Worm (Caenorhabditis elegans) whole organism, L1 larva: ENCODE data around the gene F47B8.4.

ENCODE experiments used
- C04F5.9 ChIP-seq: sonication (generic microtip); optimal IDR thresholded peaks from 2 replicates; lab custom pipeline; 2016; ENCODE audit warnings: missing genetic modification characterization, missing compliant biosample characterization
- C16A3.4 ChIP-seq: fragments of 150-350 bp; optimal IDR thresholded peaks from 2 replicates; lab custom pipeline; 2014; ENCODE audit warnings: missing biosample characterization, missing genetic modification characterization
- C34B4.2 ChIP-seq: sonication (generic microtip); optimal IDR thresholded peaks from 2 replicates; lab custom pipeline; 2017; ENCODE audit warnings: mild to moderate bottlenecking, missing genetic modification characterization, missing compliant biosample characterization
- F16B12.6 ChIP-seq: fragments of 150-350 bp; optimal IDR thresholded peaks from 2 replicates; lab custom pipeline; 2014; ENCODE audit warnings: missing biosample characterization, missing genetic modification characterization
- aly-2 ChIP-seq: fragments of 150-350 bp; optimal IDR thresholded peaks from 2 replicates; lab custom pipeline; 2014; ENCODE audit warnings: missing biosample characterization, missing genetic modification characterization
- ama-1 ChIP-seq: fragments of 150-350 bp; optimal IDR thresholded peaks from 2 replicates; lab custom pipeline; 2014
- blmp-1 ChIP-seq: fragments of 150-350 bp; optimal IDR thresholded peaks from 2 replicates; lab custom pipeline; 2014; ENCODE audit warnings: missing biosample characterization, missing genetic modification characterization
- ceh-82 ChIP-seq, 3 experiments: fragments of 150-350 bp in 1 of 3; sonication (generic microtip) in 2 of 3; optimal IDR thresholded peaks; 2 replicates each; lab custom pipeline; 2014 to 2017; ENCODE audit warnings: missing biosample characterization in 3 of 3, missing genetic modification characterization in 3 of 3
- ceh-90 ChIP-seq: sonication (generic microtip); optimal IDR thresholded peaks from 2 replicates; lab custom pipeline; 2016; ENCODE audit warnings: missing genetic modification characterization, missing compliant biosample characterization
- ces-1 ChIP-seq: fragments of 150-350 bp; optimal IDR thresholded peaks from 2 replicates; lab custom pipeline; 2014; ENCODE audit warnings: missing biosample characterization, missing genetic modification reagents, missing genetic modification characterization
- dpl-1 ChIP-seq, 3 experiments: fragments of 150-350 bp in 2 of 3; sonication (generic microtip) in 1 of 3; optimal IDR thresholded peaks; 2 replicates each; lab custom pipeline; 2014 to 2017; ENCODE audit warnings: missing biosample characterization in 3 of 3, missing genetic modification characterization in 3 of 3, missing genetic modification reagents in 3 of 3
- efl-1 ChIP-seq, 4 experiments: fragments of 150-350 bp; optimal IDR thresholded peaks in 3 of 4; peaks in 1 of 4; 1 replicate in 1 of 4; 2 replicates in 3 of 4; lab custom pipeline; 2014; ENCODE audit warnings: missing biosample characterization in 2 of 4, missing genetic modification characterization in 2 of 4, missing genetic modification reagents in 2 of 4
- egl-27 ChIP-seq, 2 experiments: fragments of 150-350 bp in 1 of 2; sonication (generic microtip); optimal IDR thresholded peaks; 3 replicates each; lab custom pipeline; 2017 to 2018; ENCODE audit warnings: missing biosample characterization in 2 of 2, missing genetic modification characterization in 2 of 2, missing genetic modification reagents in 2 of 2
- elt-2 ChIP-seq: sonication (generic microtip); optimal IDR thresholded peaks from 2 replicates; lab custom pipeline; 2016; ENCODE audit warnings: missing genetic modification characterization, mild to moderate bottlenecking, inconsistent platforms, missing compliant biosample characterization, missing genetic modification reagents
- ets-5 ChIP-seq: fragments of 200-800 bp; sonication (Bioruptor generic); IDR thresholded peaks from 2 replicates; pipeline ENCODE4 v1.3.6; 2022; ENCODE audit warnings: missing genetic modification characterization, missing compliant biosample characterization
- fkh-10 ChIP-seq: sonication (generic microtip); optimal IDR thresholded peaks from 2 replicates; lab custom pipeline; 2017; ENCODE audit warnings: missing biosample characterization, missing genetic modification reagents, missing genetic modification characterization
- fkh-4 ChIP-seq: sonication (generic microtip); optimal IDR thresholded peaks from 2 replicates; lab custom pipeline; 2016; ENCODE audit warnings: missing compliant biosample characterization, missing genetic modification characterization, borderline replicate concordance
- fos-1 ChIP-seq: fragments of 150-350 bp; optimal IDR thresholded peaks from 2 replicates; lab custom pipeline; 2014; ENCODE audit warnings: missing biosample characterization, missing genetic modification characterization
- grh-1 ChIP-seq: fragments of 200-800 bp; sonication (Bioruptor generic); IDR thresholded peaks from 2 replicates; pipeline ENCODE4 v1.3.6; 2022; ENCODE audit warnings: missing genetic modification reagents, missing genetic modification characterization, missing compliant biosample characterization
- hlh-17 ChIP-seq: fragments of 200-800 bp; sonication (Bioruptor generic); optimal IDR thresholded peaks from 2 replicates; lab custom pipeline; 2018; ENCODE audit warnings: missing genetic modification characterization, mild to moderate bottlenecking, missing compliant biosample characterization, moderate library complexity, borderline replicate concordance
- irx-1 ChIP-seq: sonication (generic microtip); optimal IDR thresholded peaks from 2 replicates; lab custom pipeline; 2016; ENCODE audit warnings: missing genetic modification characterization, missing compliant biosample characterization
- isw-1 ChIP-seq: fragments of 200-800 bp; sonication (Bioruptor generic); IDR thresholded peaks from 2 replicates; pipeline ENCODE4 v1.3.6; 2022; ENCODE audit warnings: missing genetic modification characterization, missing compliant biosample characterization
- lin-14 ChIP-seq: fragments of 200-800 bp; sonication (Bioruptor generic); optimal IDR thresholded peaks from 2 replicates; lab custom pipeline; 2018; ENCODE audit warnings: mild to moderate bottlenecking, missing genetic modification characterization, moderate library complexity, missing compliant biosample characterization
- lin-35 ChIP-seq, 2 experiments: fragments of 150-350 bp; optimal IDR thresholded peaks; 2 replicates each; lab custom pipeline; 2014; ENCODE audit warnings: missing biosample characterization in 2 of 2, missing genetic modification characterization in 2 of 2, missing genetic modification reagents in 2 of 2
- lsy-2 ChIP-seq, 2 experiments: fragments of 150-350 bp; optimal IDR thresholded peaks; 2 replicates each; lab custom pipeline; 2014; ENCODE audit warnings: missing biosample characterization in 2 of 2, missing genetic modification characterization in 2 of 2
- nhr-11 ChIP-seq: fragments of 150-350 bp; optimal IDR thresholded peaks from 2 replicates; lab custom pipeline; 2014; ENCODE audit warnings: missing biosample characterization, missing genetic modification characterization
- nhr-19 ChIP-seq: fragments of 200-800 bp; sonication (Bioruptor generic); conservative IDR thresholded peaks from 2 replicates; pipeline ENCODE4 v1.3.6; 2022; ENCODE audit warnings: missing genetic modification characterization, missing compliant biosample characterization
- nhr-20 ChIP-seq: sonication (generic microtip); optimal IDR thresholded peaks from 2 replicates; lab custom pipeline; 2016; ENCODE audit warnings: mild to moderate bottlenecking, missing genetic modification characterization, missing compliant biosample characterization
- nhr-237 ChIP-seq: fragments of 150-350 bp; optimal IDR thresholded peaks from 2 replicates; lab custom pipeline; 2014; ENCODE audit warnings: missing biosample characterization, missing genetic modification characterization
- nhr-47 ChIP-seq: sonication (generic microtip); optimal IDR thresholded peaks from 2 replicates; lab custom pipeline; 2016; ENCODE audit warnings: mild to moderate bottlenecking, missing genetic modification characterization, moderate library complexity, missing compliant biosample characterization
- nhr-71 ChIP-seq: sonication (generic microtip); optimal IDR thresholded peaks from 2 replicates; lab custom pipeline; 2016; ENCODE audit warnings: mild to moderate bottlenecking, missing genetic modification characterization, moderate library complexity, missing compliant biosample characterization
- nhr-76 ChIP-seq: sonication (generic microtip); optimal IDR thresholded peaks from 2 replicates; lab custom pipeline; 2017; ENCODE audit warnings: missing biosample characterization, missing genetic modification characterization
- nhr-84 ChIP-seq: sonication (generic microtip); optimal IDR thresholded peaks from 2 replicates; lab custom pipeline; 2017; ENCODE audit warnings: missing biosample characterization, missing genetic modification characterization
- nhr-85 ChIP-seq: sonication (generic microtip); peaks from one replicate; lab custom pipeline; 2016; ENCODE audit warnings: missing genetic modification characterization, inconsistent platforms, missing compliant biosample characterization
- nhr-90 ChIP-seq: sonication (generic microtip); optimal IDR thresholded peaks from 2 replicates; lab custom pipeline; 2016; ENCODE audit warnings: mild to moderate bottlenecking, missing genetic modification characterization, missing compliant biosample characterization; ENCODE audit not compliant: poor library complexity
- pqm-1 ChIP-seq: sonication (generic microtip); optimal IDR thresholded peaks from 3 replicates; lab custom pipeline; 2017; ENCODE audit warnings: missing biosample characterization, missing genetic modification characterization
- rnt-1 ChIP-seq: sonication (generic microtip); optimal IDR thresholded peaks from 2 replicates; lab custom pipeline; 2016; ENCODE audit warnings: mild to moderate bottlenecking, missing genetic modification characterization, moderate library complexity, missing compliant biosample characterization
- snpc-4 ChIP-seq: fragments of 150-350 bp; optimal IDR thresholded peaks from 2 replicates; lab custom pipeline; 2014; ENCODE audit warnings: missing biosample characterization, missing genetic modification characterization
- snu-23 ChIP-seq: sonication (generic microtip); optimal IDR thresholded peaks from 2 replicates; lab custom pipeline; 2016; ENCODE audit warnings: missing genetic modification characterization, missing compliant biosample characterization
- sox-4 ChIP-seq: sonication (generic microtip); optimal IDR thresholded peaks from 2 replicates; lab custom pipeline; 2016; ENCODE audit warnings: missing genetic modification characterization, missing compliant biosample characterization
- sup-37 ChIP-seq: fragments of 200-800 bp; sonication (Bioruptor generic); optimal IDR thresholded peaks from 2 replicates; lab custom pipeline; 2018; ENCODE audit warnings: mild to moderate bottlenecking, missing genetic modification characterization, missing compliant biosample characterization
- swsn-7 ChIP-seq: sonication (generic microtip); optimal IDR thresholded peaks from 2 replicates; lab custom pipeline; 2016; ENCODE audit warnings: missing genetic modification characterization, missing compliant biosample characterization
- tlp-1 ChIP-seq: fragments of 150-350 bp; optimal IDR thresholded peaks from 2 replicates; lab custom pipeline; 2014; ENCODE audit warnings: missing biosample characterization, missing genetic modification characterization
- unc-30 ChIP-seq: sonication (generic microtip); optimal IDR thresholded peaks from 2 replicates; lab custom pipeline; 2017; ENCODE audit warnings: missing biosample characterization, missing genetic modification characterization
- unc-62 ChIP-seq: fragments of 150-350 bp; optimal IDR thresholded peaks from 2 replicates; lab custom pipeline; 2014; ENCODE audit warnings: missing biosample characterization, missing genetic modification reagents, missing genetic modification characterization
- xbp-1 ChIP-seq: sonication (generic microtip); optimal IDR thresholded peaks from 2 replicates; lab custom pipeline; 2016; ENCODE audit warnings: missing genetic modification characterization, missing compliant biosample characterization
- zag-1 ChIP-seq: fragments of 150-350 bp; optimal IDR thresholded peaks from 2 replicates; lab custom pipeline; 2014; ENCODE audit warnings: missing biosample characterization, missing genetic modification characterization
- ztf-4 ChIP-seq: fragments of 150-350 bp; optimal IDR thresholded peaks from 2 replicates; lab custom pipeline; 2014; ENCODE audit warnings: missing biosample characterization, missing genetic modification characterization

Gene F47B8.4

ce11 chrV:14361973-14362372 is 37.5 kb upstream of the F47B8.4 start:
- no peak for TF ChIP-seq blmp-1 (tag; lab: Kevin White, UChicago)
- TF ChIP-seq xbp-1 (tag; lab: Kevin White, UChicago), result no peak
- TF ChIP-seq nhr-84, result no peak
- TF ChIP-seq pqm-1, result no peak
- TF ChIP-seq nhr-237 (tag; lab: Kevin White, UChicago), result no peak
- no peak for TF ChIP-seq tlp-1
- TF ChIP-seq fkh-4 (tag; lab: Kevin White, UChicago), result no peak
- no peak for TF ChIP-seq F16B12.6
- TF ChIP-seq lsy-2 (tag; optimal IDR thresholded peaks at IDR 0.05; lab: Kevin White, UChicago), result no peak

ce11 chrV:14358577-14358976 is 34.1 kb upstream of the F47B8.4 start, which contains the start of gene Y49A3A.4:
Gene Y49A3A.4, minus strand, starts transcription at chrV:14358890.
- TF ChIP-seq grh-1 (GFP tag; lab: Robert Waterston, UW) (0 out of 2 replicates have a peak, but pooled peaks have one; percentile 9), dpl-1 (GFP tag; optimal IDR thresholded peaks at IDR 0.05; lab: Kevin White, UChicago) (no peak), nhr-19 (peak; percentile 32; the same call in 1 of the 2 replicates), nhr-85 (tag; lab: Kevin White, UChicago) (peak; percentile 13), unc-30 (no peak), snpc-4 (tag; lab: Kevin White, UChicago) (peak; percentile 86), nhr-71 (tag; lab: Kevin White, UChicago) (peak; percentile 13), nhr-90 (tag; lab: Kevin White, UChicago) (peak; percentile 34), ets-5 (GFP tag; lab: Robert Waterston, UW) (no peak), rnt-1 (peak; percentile 29)

ce11 chrV:14355738-14356368 is 31.4 kb upstream of the F47B8.4 start, which contains the start of gene cyn-1:
Gene cyn-1, plus strand, starts transcription at chrV:14356076.
- TF ChIP-seq aly-2 (tag; lab: Kevin White, UChicago), result peak; percentile 91
- no peak for TF ChIP-seq unc-62 (GFP tag; lab: Kevin White, UChicago)
- TF ChIP-seq C04F5.9 (tag; lab: Kevin White, UChicago), result peak; percentile 63
- peak; percentile 27 for TF ChIP-seq fkh-4 (tag; lab: Kevin White, UChicago)
- no peak for TF ChIP-seq unc-30
- TF ChIP-seq egl-27 (tag; optimal IDR thresholded peaks at IDR 0.05; lab: Kevin White, UChicago), result no peak
- TF ChIP-seq nhr-76, result no peak
- peak; percentile 71 for TF ChIP-seq fos-1
- TF ChIP-seq ces-1 (GFP tag; lab: Kevin White, UChicago), result no peak
- TF ChIP-seq ceh-90 (tag; lab: Kevin White, UChicago), result peak; percentile 29
- TF ChIP-seq C34B4.2 (tag; lab: Kevin White, UChicago), result no peak
- TF ChIP-seq swsn-7 (tag; lab: Kevin White, UChicago), result peak; percentile 91
- peak; percentile 78 for TF ChIP-seq irx-1 (tag; lab: Kevin White, UChicago)
- TF ChIP-seq hlh-17 (GFP tag; lab: Kevin White, UChicago), result no peak
- no peak for TF ChIP-seq pqm-1
- peak; percentile 93 for TF ChIP-seq nhr-47 (tag; lab: Kevin White, UChicago)
- TF ChIP-seq sup-37 (GFP tag; lab: Kevin White, UChicago), result peak; percentile 9
- TF ChIP-seq sox-4 (tag; lab: Kevin White, UChicago), result peak; percentile 67
- TF ChIP-seq nhr-84, result no peak
- peak; percentile 90 to 98 for TF ChIP-seq efl-1 (optimal IDR thresholded peaks at IDR 0.05; lab: Kevin White, UChicago)
- peak; percentile 96 to 100 for TF ChIP-seq efl-1 (GFP tag; optimal IDR thresholded peaks at IDR 0.05 in 1 of 2; lab: Kevin White, UChicago)
- TF ChIP-seq C16A3.4 (tag; lab: Kevin White, UChicago), result peak; percentile 88
- TF ChIP-seq fkh-10, result peak; percentile 67
- TF ChIP-seq ama-1 (lab: Kevin White, UChicago), result peak; percentile 66
- TF ChIP-seq ztf-4, result peak; percentile 66
- peak; percentile 45 for TF ChIP-seq elt-2 (tag; lab: Kevin White, UChicago)
- TF ChIP-seq isw-1 (GFP tag; lab: Robert Waterston, UW), result peak; percentile 77
- TF ChIP-seq ceh-82 (tag; optimal IDR thresholded peaks at IDR 0.05; lab: Kevin White, UChicago), result peak; percentile 84 to 85 (median 85)
- TF ChIP-seq lin-14 (GFP tag; lab: Kevin White, UChicago), result peak; percentile 82
- peak; percentile 98 for TF ChIP-seq lin-35 (GFP tag; optimal IDR thresholded peaks at IDR 0.05; lab: Kevin White, UChicago)
- TF ChIP-seq blmp-1 (tag; lab: Kevin White, UChicago), result peak; percentile 75
- TF ChIP-seq nhr-20 (tag; lab: Kevin White, UChicago), result peak; percentile 89
- TF ChIP-seq snu-23 (GFP tag; lab: Kevin White, UChicago), result peak; percentile 91
- TF ChIP-seq nhr-11, result peak; percentile 52
- no peak for TF ChIP-seq zag-1 (tag; lab: Kevin White, UChicago)
- TF ChIP-seq nhr-71 (tag; lab: Kevin White, UChicago), result peak; percentile 93
